Fruit fly (Drosophila melanogaster) whole organism, prepupa: ENCODE data around the gene CG43133.

Experiments
- Blimp-1 ChIP-seq: fragments of 200-800 bp; sonication (Bioruptor generic); optimal IDR thresholded peaks from 3 replicates; lab custom pipeline; 2017; ENCODE audit warnings: missing biosample characterization, missing genetic modification characterization, mild to moderate bottlenecking, moderate library complexity, missing genetic modification reagents
- CG10631 ChIP-seq: fragments of 200-800 bp; sonication (Bioruptor generic); optimal IDR thresholded peaks from 2 replicates; lab custom pipeline; 2016; ENCODE audit warnings: missing biosample characterization, missing genetic modification characterization
- CG11902 ChIP-seq: fragments of 200-800 bp; sonication (Bioruptor generic); optimal IDR thresholded peaks from 3 replicates; lab custom pipeline; 2016; ENCODE audit warnings: missing biosample characterization, missing genetic modification characterization
- CG15336 ChIP-seq: fragments of 200-800 bp; sonication (Bioruptor generic); IDR thresholded peaks from 2 replicates; pipeline ENCODE4 v1.3.6; 2022; ENCODE audit warnings: missing biosample characterization, missing genetic modification characterization
- CG3032 ChIP-seq: fragments of 200-800 bp; optimal IDR thresholded peaks from 2 replicates; lab custom pipeline; 2019; ENCODE audit warnings: missing biosample characterization, mild to moderate bottlenecking, missing genetic modification characterization, moderate library complexity
- CG31627 ChIP-seq: fragments of 200-800 bp; sonication (Bioruptor generic); optimal IDR thresholded peaks from 3 replicates; lab custom pipeline; 2016; ENCODE audit warnings: missing biosample characterization, missing genetic modification characterization
- CG32006 ChIP-seq: fragments of 200-800 bp; sonication (Bioruptor generic); optimal IDR thresholded peaks from 3 replicates; lab custom pipeline; 2017; ENCODE audit warnings: missing biosample characterization, mild to moderate bottlenecking, missing genetic modification characterization
- CG6792 ChIP-seq: fragments of 200-800 bp; sonication (Bioruptor generic); optimal IDR thresholded peaks from 3 replicates; lab custom pipeline; 2016; ENCODE audit warnings: missing biosample characterization, missing genetic modification characterization
- CG6808 ChIP-seq: fragments of 200-800 bp; sonication (Bioruptor generic); optimal IDR thresholded peaks from 3 replicates; lab custom pipeline; 2017; ENCODE audit warnings: missing biosample characterization, missing genetic modification characterization, mild to moderate bottlenecking, moderate library complexity, missing genetic modification reagents
- CG6854 ChIP-seq: fragments of 200-800 bp; sonication (Bioruptor generic); optimal IDR thresholded peaks from 2 replicates; lab custom pipeline; 2017; ENCODE audit warnings: missing biosample characterization, mild to moderate bottlenecking, missing genetic modification characterization
- CG8119 ChIP-seq: fragments of 200-800 bp; sonication (Bioruptor generic); IDR thresholded peaks from 3 replicates; pipeline ENCODE4 v1.3.6; 2022; ENCODE audit warnings: missing biosample characterization, missing genetic modification characterization
- CG8319 ChIP-seq: fragments of 200-800 bp; sonication (Bioruptor generic); optimal IDR thresholded peaks from 3 replicates; lab custom pipeline; 2016; ENCODE audit warnings: missing biosample characterization, missing genetic modification characterization
- Eip78C ChIP-seq: fragments of 200-800 bp; sonication (Bioruptor generic); peaks from one replicate; lab custom pipeline; 2016; ENCODE audit warnings: missing biosample characterization, missing genetic modification characterization
- Eip93F ChIP-seq: fragments of 200-800 bp; sonication (Bioruptor generic); optimal IDR thresholded peaks from 2 replicates; lab custom pipeline; 2016; ENCODE audit warnings: missing biosample characterization, mild to moderate bottlenecking, missing genetic modification characterization
- Ets96B ChIP-seq: fragments of 200-800 bp; optimal IDR thresholded peaks from 2 replicates; lab custom pipeline; 2019; ENCODE audit warnings: missing biosample characterization, mild to moderate bottlenecking, missing genetic modification characterization, moderate library complexity
- Hr39 ChIP-seq: fragments of 200-800 bp; sonication (Bioruptor generic); optimal IDR thresholded peaks from 2 replicates; lab custom pipeline; 2016; ENCODE audit warnings: missing biosample characterization, missing genetic modification characterization
- Hr4 ChIP-seq: fragments of 200-800 bp; sonication (Bioruptor generic); optimal IDR thresholded peaks from 3 replicates; lab custom pipeline; 2016; ENCODE audit warnings: missing biosample characterization, missing genetic modification characterization
- Met ChIP-seq: fragments of 200-800 bp; sonication (Bioruptor generic); optimal IDR thresholded peaks from 3 replicates; lab custom pipeline; 2016; ENCODE audit warnings: missing biosample characterization, missing genetic modification characterization
- OdsH ChIP-seq: fragments of 200-800 bp; sonication (Bioruptor generic); optimal IDR thresholded peaks from 3 replicates; lab custom pipeline; 2016; ENCODE audit warnings: missing biosample characterization, missing genetic modification characterization
- Smox ChIP-seq: fragments of 200-800 bp; sonication (Bioruptor generic); optimal IDR thresholded peaks from 3 replicates; lab custom pipeline; 2016; ENCODE audit warnings: missing biosample characterization, missing genetic modification characterization
- Sox102F ChIP-seq: fragments of 200-800 bp; sonication (Bioruptor generic); optimal IDR thresholded peaks from 2 replicates; lab custom pipeline; 2016; ENCODE audit warnings: missing biosample characterization, mild to moderate bottlenecking, missing genetic modification characterization
- Sox15 ChIP-seq: fragments of 200-800 bp; sonication (Bioruptor generic); optimal IDR thresholded peaks from 3 replicates; lab custom pipeline; 2016; ENCODE audit warnings: missing biosample characterization, missing genetic modification characterization
- eg ChIP-seq: fragments of 200-800 bp; sonication (Bioruptor generic); IDR thresholded peaks from 3 replicates; pipeline ENCODE4 v1.3.6; 2022; ENCODE audit warnings: missing biosample characterization, missing genetic modification characterization
- esn ChIP-seq: fragments of 200-800 bp; sonication (Bioruptor generic); optimal IDR thresholded peaks from 2 replicates; lab custom pipeline; 2016; ENCODE audit warnings: missing biosample characterization, mild to moderate bottlenecking, missing genetic modification characterization, moderate library complexity
- fd59A ChIP-seq: fragments of 200-800 bp; sonication (Bioruptor generic); optimal IDR thresholded peaks from 2 replicates; lab custom pipeline; 2017; ENCODE audit warnings: missing biosample characterization, mild to moderate bottlenecking, missing genetic modification characterization, missing genetic modification reagents
- fkh ChIP-seq: fragments of 200-800 bp; sonication (Bioruptor generic); optimal IDR thresholded peaks from 3 replicates; lab custom pipeline; 2017; ENCODE audit warnings: missing biosample characterization, mild to moderate bottlenecking, missing genetic modification characterization, moderate library complexity
- pdm3 ChIP-seq: fragments of 200-800 bp; sonication (Bioruptor generic); optimal IDR thresholded peaks from 3 replicates; lab custom pipeline; 2016; ENCODE audit warnings: missing biosample characterization, missing genetic modification characterization
- svp ChIP-seq: fragments of 200-800 bp; sonication (Bioruptor generic); peaks from one replicate; lab custom pipeline; 2016; ENCODE audit warnings: missing biosample characterization, missing genetic modification characterization
- topi ChIP-seq: fragments of 200-800 bp; sonication (Bioruptor generic); optimal IDR thresholded peaks from 3 replicates; lab custom pipeline; 2016; ENCODE audit warnings: missing biosample characterization, missing genetic modification characterization
- vri ChIP-seq: fragments of 200-800 bp; sonication (Bioruptor generic); optimal IDR thresholded peaks from 3 replicates; lab custom pipeline; 2016; ENCODE audit warnings: missing biosample characterization, mild to moderate bottlenecking, missing genetic modification characterization

Gene CG43133

DNA sequence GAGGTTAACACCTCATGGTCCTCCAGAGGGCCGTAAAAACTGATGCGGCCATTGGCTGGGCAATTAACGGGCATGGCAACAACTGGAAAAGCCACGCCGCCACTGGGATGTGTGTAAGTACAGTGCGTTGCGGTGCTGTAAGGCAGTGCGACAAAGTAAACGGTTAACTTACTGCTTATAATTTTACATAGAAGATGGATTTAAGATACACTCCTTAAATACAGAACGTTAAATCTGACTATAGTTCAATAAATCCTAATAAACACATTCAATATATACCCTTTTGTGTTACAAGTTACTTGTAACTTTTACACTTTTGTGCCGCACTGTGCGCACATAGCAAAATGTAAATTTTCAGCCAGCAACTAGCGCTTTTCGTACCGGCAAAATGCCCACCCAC lies 23.0 kb upstream of the CG43133 start:
- TF ChIP-seq CG6792 (GFP tag; lab: Kevin White, UChicago) = no peak
- no peak for TF ChIP-seq OdsH (GFP tag; lab: Kevin White, UChicago)
- no peak for TF ChIP-seq CG6808
- no peak for TF ChIP-seq CG3032
- TF ChIP-seq Sox102F (GFP tag; lab: Kevin White, UChicago) = no peak
- no peak for TF ChIP-seq fkh
- TF ChIP-seq Smox = no peak
- TF ChIP-seq, all 60 proteins: peak for 0

DNA sequence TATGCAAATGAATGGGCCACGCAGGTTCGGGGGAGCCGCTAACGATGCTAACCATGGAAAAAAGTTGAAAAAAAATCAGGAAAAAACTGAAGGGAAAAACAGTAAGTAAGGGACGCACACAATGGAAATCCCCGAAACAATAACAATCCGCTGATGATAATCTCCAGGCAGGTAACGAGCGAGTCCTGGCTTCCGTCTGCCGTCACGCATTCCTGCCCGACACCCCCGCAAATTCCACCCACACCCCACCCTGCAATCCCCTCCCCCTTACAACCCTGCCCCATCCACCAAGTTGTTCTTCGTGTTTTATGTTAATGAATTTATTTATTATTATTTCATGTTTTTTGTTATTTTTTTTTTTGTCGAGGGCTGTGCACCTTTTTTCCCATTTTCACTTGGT lies 21.3 kb upstream of the CG43133 start:
- TF ChIP-seq CG32006 (GFP tag; lab: Kevin White, UChicago) = no peak
- TF ChIP-seq Ets96B = no peak
- no peak for TF ChIP-seq Blimp-1 (GFP tag; lab: Kevin White, UChicago)
- TF ChIP-seq Sox15 (GFP tag; lab: Kevin White, UChicago) = no peak
- no peak for TF ChIP-seq CG6808
- TF ChIP-seq Hr39 (GFP tag; lab: Kevin White, UChicago) = no peak
- TF ChIP-seq CG15336 (GFP tag; lab: Robert Waterston, UW) = no peak

DNA sequence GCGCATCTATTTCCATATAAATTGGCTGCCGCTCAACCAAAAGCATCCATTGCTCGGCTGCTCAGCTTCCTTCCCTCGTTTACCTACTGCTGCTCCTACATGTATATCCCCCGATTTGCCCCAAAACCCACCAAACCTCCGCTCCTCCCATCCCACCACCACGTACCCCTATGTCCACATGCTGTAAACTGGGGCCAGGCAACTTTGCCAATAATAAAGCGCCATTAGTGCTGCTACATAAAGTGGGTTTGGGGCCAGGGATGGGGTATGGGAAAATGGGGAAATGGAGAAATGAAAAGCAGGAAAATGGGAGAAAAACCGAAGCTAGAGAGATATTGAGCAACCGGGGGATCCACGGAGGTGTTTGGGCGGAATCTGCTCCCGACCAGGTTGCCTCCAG lies 19.3 kb upstream of the CG43133 start:
- TF ChIP-seq Sox15 (GFP tag; lab: Kevin White, UChicago) (no peak), CG11902 (GFP tag; lab: Kevin White, UChicago) (no peak), CG8119 (GFP tag; lab: Robert Waterston, UW) (no peak), Hr4 (no peak), CG10631 (GFP tag; lab: Kevin White, UChicago) (no peak), CG31627 (no peak), eg (no peak), CG8319 (GFP tag; lab: Kevin White, UChicago) (no peak), Eip93F (GFP tag; lab: Kevin White, UChicago) (no peak), topi (GFP tag; lab: Kevin White, UChicago) (no peak), Sox102F (GFP tag; lab: Kevin White, UChicago) (no peak), svp (no peak), pdm3 (no peak), Met (GFP tag; lab: Kevin White, UChicago) (no peak), vri (no peak)
- TF ChIP-seq, all 60 proteins: peak for 0

dm6 chrX:18140932-18141587 lies 11.1 kb upstream of the CG43133 start:
- TF ChIP-seq esn (GFP tag; lab: Kevin White, UChicago) (no peak), fkh (peak; percentile 29), svp (peak; percentile 6)

dm6 chrX:18139950-18140349 lies 10.0 kb upstream of the CG43133 start:
- TF ChIP-seq fd59A = no peak
- TF ChIP-seq Hr39 (GFP tag; lab: Kevin White, UChicago) = no peak
- TF ChIP-seq svp = peak; percentile 68
- peak; percentile 60 for TF ChIP-seq Eip78C (GFP tag; lab: Kevin White, UChicago)
- TF ChIP-seq CG8319 (GFP tag; lab: Kevin White, UChicago) = no peak

DNA sequence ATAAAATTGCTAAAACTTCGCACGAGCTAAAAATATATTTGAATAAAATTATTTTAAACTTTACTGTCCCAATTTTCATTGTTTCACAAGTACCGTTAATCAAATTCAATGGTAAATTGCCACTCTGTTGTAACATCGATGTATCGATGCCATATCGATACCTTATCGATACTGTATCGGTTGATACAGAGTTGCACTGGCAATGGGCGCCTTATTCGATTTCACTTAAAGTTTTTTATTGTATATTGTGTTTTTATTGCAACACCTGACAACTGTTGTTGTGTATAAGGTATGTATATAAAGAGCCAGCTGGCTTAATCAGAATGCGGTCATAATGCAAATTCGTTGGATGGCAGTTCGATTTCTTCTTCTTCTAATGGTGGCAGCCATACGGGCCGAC lies 8.3 kb upstream of the CG43133 start, which contains the start of gene CG43229:
Gene CG43229, plus strand, starts transcription at position 246 of the 400 bp plus-strand sequence.
- TF ChIP-seq CG6854 (GFP tag; lab: Kevin White, UChicago) (no peak), Eip78C (GFP tag; lab: Kevin White, UChicago) (peak; percentile 26)
